Fruit fly (Drosophila melanogaster) whole organism, wandering third instar larva: ENCODE measurements around the gene Tbc1d22.

Experiments
- Abd-B ChIP-seq: fragments of >200 bp; optimal IDR thresholded peaks from 2 replicates; lab custom pipeline; 2017; ENCODE audit warnings: missing biosample characterization, missing genetic modification characterization
- CG32264 ChIP-seq: fragments of 200-800 bp; sonication (Bioruptor generic); optimal IDR thresholded peaks from 2 replicates; lab custom pipeline; 2016; ENCODE audit warnings: missing biosample characterization, missing genetic modification characterization
- CG9705 ChIP-seq: fragments of 200-800 bp; sonication (Bioruptor generic); optimal IDR thresholded peaks from 2 replicates; lab custom pipeline; 2018; ENCODE audit warnings: missing biosample characterization, mild to moderate bottlenecking, missing genetic modification characterization
- CrebA ChIP-seq: fragments of 200-800 bp; sonication (Bioruptor generic); optimal IDR thresholded peaks from 2 replicates; lab custom pipeline; 2016; ENCODE audit warnings: missing biosample characterization, mild to moderate bottlenecking, missing genetic modification characterization, borderline replicate concordance
- Dfd ChIP-seq: fragments of >200 bp; optimal IDR thresholded peaks from 2 replicates; lab custom pipeline; 2017; ENCODE audit warnings: missing biosample characterization, missing genetic modification characterization
- Dif ChIP-seq: fragments of 200-275, 200-300 bp; sonication (Bioruptor generic); optimal IDR thresholded peaks from 2 replicates; lab custom pipeline; 2018; ENCODE audit warnings: missing biosample characterization, missing genetic modification characterization; ENCODE audit not compliant: partially characterized antibody
- GATAd ChIP-seq: sonication (Bioruptor generic); optimal IDR thresholded peaks from 2 replicates; lab custom pipeline; 2016; ENCODE audit warnings: missing biosample characterization, missing genetic modification characterization
- HLH106 ChIP-seq: fragments of 200-800 bp; optimal IDR thresholded peaks from 3 replicates; lab custom pipeline; 2019; ENCODE audit warnings: missing biosample characterization, mild to moderate bottlenecking, missing genetic modification characterization, moderate library complexity
- Hnf4 ChIP-seq: fragments of 200-800 bp; sonication (Bioruptor generic); optimal IDR thresholded peaks from 2 replicates; lab custom pipeline; 2016; ENCODE audit warnings: missing biosample characterization, mild to moderate bottlenecking, missing genetic modification characterization
- Hr78 ChIP-seq: fragments of >200 bp; optimal IDR thresholded peaks from 2 replicates; lab custom pipeline; 2017; ENCODE audit warnings: missing biosample characterization, missing genetic modification characterization
- Hr83 ChIP-seq: fragments of 200-300 bp; sonication (Bioruptor generic); optimal IDR thresholded peaks from 2 replicates; lab custom pipeline; 2016; ENCODE audit warnings: missing biosample characterization, mild to moderate bottlenecking, missing genetic modification characterization, moderate library complexity; ENCODE audit not compliant: poor library complexity, severe bottlenecking
- Jra ChIP-seq: sonication (Bioruptor generic); optimal IDR thresholded peaks from 2 replicates; lab custom pipeline; 2016; ENCODE audit warnings: missing biosample characterization, missing genetic modification characterization
- Mio ChIP-seq: sonication (Bioruptor generic); optimal IDR thresholded peaks from 2 replicates; lab custom pipeline; 2016; ENCODE audit warnings: missing biosample characterization, missing genetic modification characterization
- Myc ChIP-seq: fragments of >200 bp; optimal IDR thresholded peaks from 2 replicates; lab custom pipeline; 2017
- N ChIP-seq: fragments of >200 bp; optimal IDR thresholded peaks from 2 replicates; lab custom pipeline; 2018; ENCODE audit warnings: missing biosample characterization, missing external identifiers, missing genetic modification characterization
- OdsH ChIP-seq: fragments of 200-800 bp; sonication (Bioruptor generic); optimal IDR thresholded peaks from 2 replicates; lab custom pipeline; 2016; ENCODE audit warnings: missing biosample characterization, mild to moderate bottlenecking, missing genetic modification characterization
- Rel ChIP-seq, 2 experiments: fragments of 200-800 bp; sonication (Bioruptor generic) in 1 of 2; optimal IDR thresholded peaks; 2 replicates in 1 of 2; 3 replicates in 1 of 2; lab custom pipeline; 2016 to 2019; ENCODE audit warnings: mild to moderate bottlenecking in 2 of 2, missing biosample characterization in 2 of 2, missing genetic modification characterization in 2 of 2, moderate library complexity in 1 of 2
- Sp1 ChIP-seq: fragments of 200-800 bp; sonication (Bioruptor generic); optimal IDR thresholded peaks from 3 replicates; lab custom pipeline; 2019; ENCODE audit warnings: missing biosample characterization, mild to moderate bottlenecking, missing genetic modification characterization, moderate library complexity
- Vsx2 ChIP-seq: fragments of 200-300, 225-300 bp; sonication (Bioruptor generic); optimal IDR thresholded peaks from 2 replicates; lab custom pipeline; 2018; ENCODE audit warnings: missing biosample characterization, missing genetic modification characterization; ENCODE audit not compliant: partially characterized antibody
- br ChIP-seq: fragments of 200-800 bp; sonication (Bioruptor generic); optimal IDR thresholded peaks from 2 replicates; lab custom pipeline; 2016; ENCODE audit warnings: missing biosample characterization, missing genetic modification characterization
- brk ChIP-seq: fragments of 200-800 bp; sonication (Bioruptor generic); optimal IDR thresholded peaks from 2 replicates; lab custom pipeline; 2016; ENCODE audit warnings: missing biosample characterization, mild to moderate bottlenecking, missing genetic modification characterization
- dl ChIP-seq, 2 experiments: fragments of 175-275, 200-275 bp in 1 of 2; fragments of 200-275 bp in 1 of 2; sonication (Bioruptor generic); optimal IDR thresholded peaks; lab custom pipeline; 2018; ENCODE audit warnings: mild to moderate bottlenecking in 2 of 2, missing biosample characterization in 2 of 2, missing genetic modification characterization in 2 of 2, moderate library complexity in 2 of 2; ENCODE audit not compliant: partially characterized antibody in 2 of 2, insufficient read depth in 1 of 2
- dmrt93B ChIP-seq: fragments of 200-800 bp; sonication (Bioruptor generic); optimal IDR thresholded peaks from 2 replicates; lab custom pipeline; 2018; ENCODE audit warnings: missing biosample characterization, mild to moderate bottlenecking, missing genetic modification characterization
- dsf ChIP-seq: sonication (Bioruptor generic); optimal IDR thresholded peaks from 2 replicates; lab custom pipeline; 2016; ENCODE audit warnings: missing biosample characterization, missing genetic modification characterization, borderline replicate concordance
- ey ChIP-seq: fragments of 200-800 bp; sonication (Bioruptor generic); optimal IDR thresholded peaks from 2 replicates; lab custom pipeline; 2016; ENCODE audit warnings: missing biosample characterization, missing genetic modification characterization
- foxo ChIP-seq, 2 experiments: fragments of 200-800 bp; sonication (Bioruptor generic); optimal IDR thresholded peaks; 2 replicates in 1 of 2; 3 replicates in 1 of 2; lab custom pipeline; 2016 to 2017; ENCODE audit warnings: missing biosample characterization in 2 of 2, missing genetic modification characterization in 2 of 2
- fru ChIP-seq: fragments of 200-800 bp; sonication (Bioruptor generic); optimal IDR thresholded peaks from 3 replicates; lab custom pipeline; 2016; ENCODE audit warnings: missing biosample characterization, mild to moderate bottlenecking, missing genetic modification characterization
- h ChIP-seq: fragments of 200-800 bp; sonication (Bioruptor generic); optimal IDR thresholded peaks from 3 replicates; lab custom pipeline; 2016; ENCODE audit warnings: missing biosample characterization, mild to moderate bottlenecking, missing genetic modification characterization
- jim ChIP-seq: fragments of 175-275, 200-325 bp; sonication (Bioruptor generic); optimal IDR thresholded peaks from 2 replicates; lab custom pipeline; 2016; ENCODE audit warnings: missing biosample characterization, mild to moderate bottlenecking, missing genetic modification characterization
- lola ChIP-seq: fragments of >200 bp; optimal IDR thresholded peaks from 2 replicates; lab custom pipeline; 2017; ENCODE audit warnings: missing biosample characterization, missing genetic modification characterization
- pan ChIP-seq: fragments of >200 bp; optimal IDR thresholded peaks from 2 replicates; lab custom pipeline; 2017
- psq ChIP-seq: fragments of 200-800 bp; sonication (Bioruptor generic); optimal IDR thresholded peaks from 3 replicates; lab custom pipeline; 2017; ENCODE audit warnings: missing biosample characterization, mild to moderate bottlenecking, missing genetic modification characterization, moderate library complexity
- rgr ChIP-seq: fragments of 200-800 bp; sonication (Bioruptor generic); optimal IDR thresholded peaks from 3 replicates; lab custom pipeline; 2016; ENCODE audit warnings: missing biosample characterization, mild to moderate bottlenecking, missing genetic modification characterization
- sage ChIP-seq: fragments of 200-800 bp; sonication (Bioruptor generic); optimal IDR thresholded peaks from 2 replicates; lab custom pipeline; 2016; ENCODE audit warnings: missing biosample characterization, mild to moderate bottlenecking, missing genetic modification characterization
- sv ChIP-seq: fragments of 200-800 bp; sonication (Bioruptor generic); optimal IDR thresholded peaks from 3 replicates; lab custom pipeline; 2016; ENCODE audit warnings: missing biosample characterization, missing genetic modification characterization
- tai ChIP-seq: sonication (Bioruptor generic); optimal IDR thresholded peaks from 2 replicates; lab custom pipeline; 2016; ENCODE audit warnings: missing biosample characterization, missing genetic modification characterization
- usp ChIP-seq: fragments of >200 bp; optimal IDR thresholded peaks from 2 replicates; lab custom pipeline; 2017; ENCODE audit warnings: missing biosample characterization, missing genetic modification characterization
- woc ChIP-seq: sonication (Bioruptor generic); optimal IDR thresholded peaks from 2 replicates; lab custom pipeline; 2016; ENCODE audit warnings: missing biosample characterization, mild to moderate bottlenecking, missing genetic modification characterization

The Tbc1d22 gene

dm6 chr3R:21111964-21112740 lies 10.2 kb downstream of the Tbc1d22 start:
- TF ChIP-seq OdsH (GFP tag; lab: Kevin White, UChicago) (peak; percentile 59), Myc (lab: Kevin White, UChicago) (no peak), psq (GFP tag; lab: Kevin White, UChicago) (peak; percentile 1), usp (GFP tag; lab: Kevin White, UChicago) (no peak), br (GFP tag; lab: Kevin White, UChicago) (peak; percentile 23), ey (GFP tag; lab: Kevin White, UChicago) (peak; percentile 36), HLH106 (tag; lab: Kevin White, UChicago) (peak; percentile 55), Rel (GFP tag; optimal IDR thresholded peaks at IDR 0.05; lab: Kevin White, UChicago) (no peak), Rel (tag; optimal IDR thresholded peaks at IDR 0.05; lab: Kevin White, UChicago) (peak; percentile 12), Sp1 (peak; percentile 41), rgr (GFP tag; lab: Kevin White, UChicago) (peak; percentile 47), CrebA (no peak), Hnf4 (peak; percentile 19), foxo (GFP tag; optimal IDR thresholded peaks at IDR 0.05; lab: Kevin White, UChicago) (peak in 1 of 2 experiments; percentile 19), dl (GFP tag; optimal IDR thresholded peaks at IDR 0.05; lab: Kevin White, UChicago; ENCODE audit: insufficient read depth in 1 of 2, partially characterized antibody in 2 of 2) (peak; percentile 51 to 52), woc (peak; percentile 42), sage (GFP tag; lab: Kevin White, UChicago) (peak; percentile 61), h (GFP tag; lab: Kevin White, UChicago) (peak; percentile 51), fru (GFP tag; lab: Kevin White, UChicago) (peak; percentile 25), Dif (peak; percentile 54), dmrt93B (GFP tag; lab: Kevin White, UChicago) (no peak), dsf (GFP tag; lab: Kevin White, UChicago) (no peak), CG32264 (GFP tag; lab: Kevin White, UChicago) (peak; percentile 22)

- TF ChIP-seq psq (GFP tag; lab: Kevin White, UChicago), result peak; percentile 36
- no peak for TF ChIP-seq Vsx2 (GFP tag; lab: Kevin White, UChicago)
- TF ChIP-seq Abd-B (GFP tag; lab: Kevin White, UChicago), result no peak
- TF ChIP-seq Hnf4, result peak; percentile 51
- TF ChIP-seq CG32264 (GFP tag; lab: Kevin White, UChicago), result peak; percentile 61
- no peak for TF ChIP-seq brk (GFP tag; lab: Kevin White, UChicago)
- TF ChIP-seq Dif, result peak; percentile 46
- TF ChIP-seq dmrt93B (GFP tag; lab: Kevin White, UChicago), result no peak
- TF ChIP-seq sv (GFP tag; lab: Kevin White, UChicago), result peak; percentile 84
- peak; percentile 42 to 50 for TF ChIP-seq dl (GFP tag; optimal IDR thresholded peaks at IDR 0.05; lab: Kevin White, UChicago; ENCODE audit: insufficient read depth in 1 of 2, partially characterized antibody in 2 of 2)
- TF ChIP-seq N (GFP tag; lab: Kevin White, UChicago), result no peak
- TF ChIP-seq usp (GFP tag; lab: Kevin White, UChicago), result no peak
- TF ChIP-seq lola, result no peak
- no peak for TF ChIP-seq Mio (GFP tag; lab: Kevin White, UChicago)
- TF ChIP-seq rgr (GFP tag; lab: Kevin White, UChicago), result peak; percentile 77
- TF ChIP-seq woc, result no peak
- peak; percentile 39 for TF ChIP-seq OdsH (GFP tag; lab: Kevin White, UChicago)
- TF ChIP-seq Myc (lab: Kevin White, UChicago), result no peak
- TF ChIP-seq foxo (GFP tag; optimal IDR thresholded peaks at IDR 0.05; lab: Kevin White, UChicago), result peak in 1 of 2 experiments; percentile 75
- TF ChIP-seq CG9705 (GFP tag; lab: Kevin White, UChicago), result no peak
- TF ChIP-seq Hr83 (GFP tag; lab: Kevin White, UChicago), result peak; percentile 58
- TF ChIP-seq ey (GFP tag; lab: Kevin White, UChicago), result peak; percentile 74
- TF ChIP-seq dsf (GFP tag; lab: Kevin White, UChicago), result no peak
- TF ChIP-seq fru (GFP tag; lab: Kevin White, UChicago), result peak; percentile 56
- TF ChIP-seq CrebA, result no peak
- peak; percentile 67 for TF ChIP-seq h (GFP tag; lab: Kevin White, UChicago)
- no peak for TF ChIP-seq sage (GFP tag; lab: Kevin White, UChicago)
- TF ChIP-seq Jra (GFP tag; lab: Kevin White, UChicago), result peak; percentile 58
- TF ChIP-seq Rel (GFP tag; optimal IDR thresholded peaks at IDR 0.05; lab: Kevin White, UChicago), result no peak
- TF ChIP-seq Rel (tag; optimal IDR thresholded peaks at IDR 0.05; lab: Kevin White, UChicago), result no peak
- TF ChIP-seq tai (GFP tag; lab: Kevin White, UChicago), result no peak
- TF ChIP-seq pan (lab: Kevin White, UChicago), result no peak
- no peak for TF ChIP-seq Hr78 (GFP tag; lab: Kevin White, UChicago)
- peak; percentile 67 for TF ChIP-seq br (GFP tag; lab: Kevin White, UChicago)
- peak; percentile 11 for TF ChIP-seq HLH106 (tag; lab: Kevin White, UChicago)
- no peak for TF ChIP-seq Dfd
- no peak for TF ChIP-seq jim (GFP tag; lab: Kevin White, UChicago)
- TF ChIP-seq Sp1, result peak; percentile 34
- TF ChIP-seq GATAd (GFP tag; lab: Kevin White, UChicago), result no peak
Observed at dm6 chr3R:21112742-21113465, 10.9 kb downstream of the Tbc1d22 start.
